Fruit fly (Drosophila melanogaster) whole organism, prepupa: ENCODE results near the gene CG13073.

Experiments used
- Blimp-1 ChIP-seq: fragments of 200-800 bp; sonication (Bioruptor generic); optimal IDR thresholded peaks from 3 replicates; lab custom pipeline; 2017; ENCODE audit warnings: missing biosample characterization, missing genetic modification characterization, mild to moderate bottlenecking, moderate library complexity, missing genetic modification reagents
- CG10669 ChIP-seq: fragments of 200-800 bp; sonication (Bioruptor generic); optimal IDR thresholded peaks from 3 replicates; lab custom pipeline; 2018; ENCODE audit warnings: missing biosample characterization, mild to moderate bottlenecking, missing genetic modification characterization, moderate library complexity
- CG11762 ChIP-seq: fragments of 200-800 bp; sonication (Bioruptor generic); optimal IDR thresholded peaks from 3 replicates; lab custom pipeline; 2016; ENCODE audit warnings: missing biosample characterization, missing genetic modification characterization; ENCODE audit not compliant: insufficient read depth
- CG15336 ChIP-seq: fragments of 200-800 bp; sonication (Bioruptor generic); IDR thresholded peaks from 2 replicates; pipeline ENCODE4 v1.3.6; 2022; ENCODE audit warnings: missing biosample characterization, missing genetic modification characterization
- CG1621 ChIP-seq: fragments of 200-800 bp; sonication (Bioruptor generic); optimal IDR thresholded peaks from 3 replicates; lab custom pipeline; 2018; ENCODE audit warnings: missing biosample characterization, mild to moderate bottlenecking, missing genetic modification characterization
- CG31627 ChIP-seq: fragments of 200-800 bp; sonication (Bioruptor generic); optimal IDR thresholded peaks from 3 replicates; lab custom pipeline; 2016; ENCODE audit warnings: missing biosample characterization, missing genetic modification characterization
- CG32006 ChIP-seq: fragments of 200-800 bp; sonication (Bioruptor generic); optimal IDR thresholded peaks from 3 replicates; lab custom pipeline; 2017; ENCODE audit warnings: missing biosample characterization, mild to moderate bottlenecking, missing genetic modification characterization
- CG6163 ChIP-seq: fragments of 200-800 bp; sonication (Bioruptor generic); IDR thresholded peaks from 3 replicates; pipeline ENCODE4 v1.3.6; 2022; ENCODE audit warnings: missing biosample characterization, missing genetic modification characterization
- CG6792 ChIP-seq: fragments of 200-800 bp; sonication (Bioruptor generic); optimal IDR thresholded peaks from 3 replicates; lab custom pipeline; 2016; ENCODE audit warnings: missing biosample characterization, missing genetic modification characterization
- CG6854 ChIP-seq: fragments of 200-800 bp; sonication (Bioruptor generic); optimal IDR thresholded peaks from 2 replicates; lab custom pipeline; 2017; ENCODE audit warnings: missing biosample characterization, mild to moderate bottlenecking, missing genetic modification characterization
- CG9139 ChIP-seq: fragments of 200-800 bp; sonication (Bioruptor generic); optimal IDR thresholded peaks from 3 replicates; lab custom pipeline; 2017; ENCODE audit warnings: missing biosample characterization, mild to moderate bottlenecking, missing genetic modification characterization
- Eip75B ChIP-seq: fragments of 200-800 bp; sonication (Bioruptor generic); optimal IDR thresholded peaks from 3 replicates; lab custom pipeline; 2016; ENCODE audit warnings: missing biosample characterization, missing genetic modification characterization
- Eip93F ChIP-seq: fragments of 200-800 bp; sonication (Bioruptor generic); optimal IDR thresholded peaks from 2 replicates; lab custom pipeline; 2016; ENCODE audit warnings: missing biosample characterization, mild to moderate bottlenecking, missing genetic modification characterization
- Ets21C ChIP-seq: fragments of 200-800 bp; sonication (Bioruptor generic); optimal IDR thresholded peaks from 3 replicates; lab custom pipeline; 2016; ENCODE audit warnings: missing biosample characterization, missing genetic modification characterization
- Ets96B ChIP-seq: fragments of 200-800 bp; optimal IDR thresholded peaks from 2 replicates; lab custom pipeline; 2019; ENCODE audit warnings: missing biosample characterization, mild to moderate bottlenecking, missing genetic modification characterization, moderate library complexity
- Gug ChIP-seq: fragments of 200-800 bp; sonication (Bioruptor generic); IDR thresholded peaks from 2 replicates; pipeline ENCODE4 v1.3.6; 2022; ENCODE audit warnings: missing biosample characterization, missing genetic modification characterization
- Hr39 ChIP-seq: fragments of 200-800 bp; sonication (Bioruptor generic); optimal IDR thresholded peaks from 2 replicates; lab custom pipeline; 2016; ENCODE audit warnings: missing biosample characterization, missing genetic modification characterization
- Hr4 ChIP-seq: fragments of 200-800 bp; sonication (Bioruptor generic); optimal IDR thresholded peaks from 3 replicates; lab custom pipeline; 2016; ENCODE audit warnings: missing biosample characterization, missing genetic modification characterization
- Met ChIP-seq: fragments of 200-800 bp; sonication (Bioruptor generic); optimal IDR thresholded peaks from 3 replicates; lab custom pipeline; 2016; ENCODE audit warnings: missing biosample characterization, missing genetic modification characterization
- Smox ChIP-seq: fragments of 200-800 bp; sonication (Bioruptor generic); optimal IDR thresholded peaks from 3 replicates; lab custom pipeline; 2016; ENCODE audit warnings: missing biosample characterization, missing genetic modification characterization
- Sox14 ChIP-seq: fragments of 200-800 bp; sonication (Bioruptor generic); optimal IDR thresholded peaks from 3 replicates; lab custom pipeline; 2016; ENCODE audit warnings: missing biosample characterization, missing genetic modification characterization
- achi ChIP-seq: fragments of 200-800 bp; sonication (Bioruptor generic); optimal IDR thresholded peaks from 3 replicates; lab custom pipeline; 2016; ENCODE audit warnings: missing biosample characterization, missing genetic modification characterization
- acj6 ChIP-seq: fragments of 200-800 bp; sonication (Bioruptor generic); optimal IDR thresholded peaks from 3 replicates; lab custom pipeline; 2016; ENCODE audit warnings: missing biosample characterization, missing genetic modification characterization
- cyc ChIP-seq: fragments of 200-800 bp; sonication (Bioruptor generic); optimal IDR thresholded peaks from 3 replicates; lab custom pipeline; 2016; ENCODE audit warnings: missing biosample characterization, missing genetic modification characterization
- dsx ChIP-seq: fragments of 200-800 bp; optimal IDR thresholded peaks from 3 replicates; lab custom pipeline; 2019; ENCODE audit warnings: missing biosample characterization, mild to moderate bottlenecking, missing genetic modification characterization, moderate library complexity; ENCODE audit not compliant: poor library complexity, severe bottlenecking
- esn ChIP-seq: fragments of 200-800 bp; sonication (Bioruptor generic); optimal IDR thresholded peaks from 2 replicates; lab custom pipeline; 2016; ENCODE audit warnings: missing biosample characterization, mild to moderate bottlenecking, missing genetic modification characterization, moderate library complexity
- fd85E ChIP-seq: fragments of 200-800 bp; sonication (Bioruptor generic); optimal IDR thresholded peaks from 3 replicates; lab custom pipeline; 2016; ENCODE audit warnings: missing biosample characterization, missing genetic modification characterization
- fkh ChIP-seq: fragments of 200-800 bp; sonication (Bioruptor generic); optimal IDR thresholded peaks from 3 replicates; lab custom pipeline; 2017; ENCODE audit warnings: missing biosample characterization, mild to moderate bottlenecking, missing genetic modification characterization, moderate library complexity
- lz ChIP-seq: fragments of 200-800 bp; sonication (Bioruptor generic); optimal IDR thresholded peaks from 3 replicates; lab custom pipeline; 2016; ENCODE audit warnings: missing biosample characterization, missing genetic modification characterization
- pdm3 ChIP-seq: fragments of 200-800 bp; sonication (Bioruptor generic); optimal IDR thresholded peaks from 3 replicates; lab custom pipeline; 2016; ENCODE audit warnings: missing biosample characterization, missing genetic modification characterization
- salr ChIP-seq, 2 experiments: fragments of 200-800 bp; sonication (Bioruptor generic); optimal IDR thresholded peaks; 3 replicates each; lab custom pipeline; 2016 to 2018; ENCODE audit warnings: missing biosample characterization in 2 of 2, missing genetic modification characterization in 2 of 2, mild to moderate bottlenecking in 1 of 2
- spab ChIP-seq: fragments of 200-800 bp; sonication (Bioruptor generic); optimal IDR thresholded peaks from 2 replicates; lab custom pipeline; 2017; ENCODE audit warnings: missing biosample characterization, mild to moderate bottlenecking, missing genetic modification characterization, missing genetic modification reagents
- ss ChIP-seq, 2 experiments: fragments of 200-800 bp; sonication (Bioruptor generic); optimal IDR thresholded peaks; 2 replicates in 1 of 2; 3 replicates in 1 of 2; lab custom pipeline; 2017 to 2018; ENCODE audit warnings: mild to moderate bottlenecking in 2 of 2, missing biosample characterization in 2 of 2, missing genetic modification characterization in 2 of 2, moderate library complexity in 1 of 2
- svp ChIP-seq: fragments of 200-800 bp; sonication (Bioruptor generic); peaks from one replicate; lab custom pipeline; 2016; ENCODE audit warnings: missing biosample characterization, missing genetic modification characterization
- topi ChIP-seq: fragments of 200-800 bp; sonication (Bioruptor generic); optimal IDR thresholded peaks from 3 replicates; lab custom pipeline; 2016; ENCODE audit warnings: missing biosample characterization, missing genetic modification characterization
- vri ChIP-seq: fragments of 200-800 bp; sonication (Bioruptor generic); optimal IDR thresholded peaks from 3 replicates; lab custom pipeline; 2016; ENCODE audit warnings: missing biosample characterization, mild to moderate bottlenecking, missing genetic modification characterization

The CG13073 gene

dm6 chr3L:16181330-16181830, 35.7 kb downstream of the CG13073 start (continued):
- TF ChIP-seq Ets96B (tag; lab: Kevin White, UChicago) = peak; percentile 87
- peak; percentile 51 for TF ChIP-seq Eip75B (GFP tag; lab: Kevin White, UChicago)
- TF ChIP-seq topi (GFP tag; lab: Kevin White, UChicago) = peak; percentile 71
- TF ChIP-seq CG6163 (GFP tag; lab: Robert Waterston, UW) = peak; percentile 83
- TF ChIP-seq CG11762 = peak; percentile 52
- peak; percentile 46 for TF ChIP-seq pdm3
- TF ChIP-seq dsx = peak; percentile 70
- peak; percentile 88 for TF ChIP-seq CG9139 (GFP tag; lab: Kevin White, UChicago)
- TF ChIP-seq spab (GFP tag; lab: Kevin White, UChicago) = peak; percentile 88
- peak; percentile 49 for TF ChIP-seq CG1621 (tag; lab: Kevin White, UChicago)
- peak; percentile 70 for TF ChIP-seq cyc (GFP tag; lab: Kevin White, UChicago)
- peak; percentile 73 for TF ChIP-seq acj6 (GFP tag; lab: Kevin White, UChicago)
- no peak for TF ChIP-seq fd85E (GFP tag; lab: Kevin White, UChicago)
- TF ChIP-seq Ets21C = no peak
- peak; percentile 48 for TF ChIP-seq CG6792 (GFP tag; lab: Kevin White, UChicago)
- TF ChIP-seq, all 60 proteins: peak for 53

- TF ChIP-seq achi (no peak), fkh (GFP tag; lab: Kevin White, UChicago) (peak; percentile 55), Hr39 (GFP tag; lab: Kevin White, UChicago) (peak; percentile 29), svp (GFP tag; lab: Kevin White, UChicago) (peak; percentile 76), cyc (GFP tag; lab: Kevin White, UChicago) (no peak), CG32006 (GFP tag; lab: Kevin White, UChicago) (no peak), Gug (no peak), dsx (peak; percentile 62), CG6163 (GFP tag; lab: Robert Waterston, UW) (peak; percentile 56), CG15336 (GFP tag; lab: Robert Waterston, UW) (no peak), ss (GFP tag; optimal IDR thresholded peaks at IDR 0.05; lab: Kevin White, UChicago) (peak; percentile 26 to 50), lz (GFP tag; lab: Kevin White, UChicago) (no peak), CG6854 (GFP tag; lab: Kevin White, UChicago) (peak; percentile 19), salr (GFP tag; optimal IDR thresholded peaks at IDR 0.05; lab: Kevin White, UChicago) (no peak), CG31627 (no peak), Smox (no peak)
Observed at dm6 chr3L:16178433-16178832, 38.7 kb downstream of the CG13073 start.

dm6 chr3L:16177751-16178150, 39.4 kb downstream of the CG13073 start:
- TF ChIP-seq dsx (no peak), lz (GFP tag; lab: Kevin White, UChicago) (no peak), ss (GFP tag; optimal IDR thresholded peaks at IDR 0.05; lab: Kevin White, UChicago) (no peak), Hr4 (no peak), acj6 (GFP tag; lab: Kevin White, UChicago) (no peak), Eip75B (GFP tag; lab: Kevin White, UChicago) (no peak), CG15336 (GFP tag; lab: Robert Waterston, UW) (no peak), Sox14 (GFP tag; lab: Kevin White, UChicago) (no peak), CG10669 (GFP tag; lab: Kevin White, UChicago) (no peak), Eip93F (no peak), Ets21C (no peak), CG31627 (no peak), esn (no peak), CG32006 (GFP tag; lab: Kevin White, UChicago) (no peak), CG1621 (tag; lab: Kevin White, UChicago) (no peak), CG9139 (GFP tag; lab: Kevin White, UChicago) (no peak), Blimp-1 (no peak), svp (GFP tag; lab: Kevin White, UChicago) (no peak), Met (GFP tag; lab: Kevin White, UChicago) (no peak), vri (GFP tag; lab: Kevin White, UChicago) (no peak)
